Fruit fly (Drosophila melanogaster) whole organism, prepupa: ENCODE data around the gene jagn.
A peak's percentile ranks its signal among the peaks of the same experiment; 100 is the strongest.

Experiments used
- Blimp-1 ChIP-seq: fragments of 200-800 bp; sonication (Bioruptor generic); optimal IDR thresholded peaks from 3 replicates; lab custom pipeline; 2017; ENCODE audit warnings: missing biosample characterization, missing genetic modification characterization, mild to moderate bottlenecking, moderate library complexity, missing genetic modification reagents
- CG10669 ChIP-seq: fragments of 200-800 bp; sonication (Bioruptor generic); optimal IDR thresholded peaks from 3 replicates; lab custom pipeline; 2018; ENCODE audit warnings: missing biosample characterization, mild to moderate bottlenecking, missing genetic modification characterization, moderate library complexity
- CG11762 ChIP-seq: fragments of 200-800 bp; sonication (Bioruptor generic); optimal IDR thresholded peaks from 3 replicates; lab custom pipeline; 2016; ENCODE audit warnings: missing biosample characterization, missing genetic modification characterization; ENCODE audit not compliant: insufficient read depth
- CG11902 ChIP-seq: fragments of 200-800 bp; sonication (Bioruptor generic); optimal IDR thresholded peaks from 3 replicates; lab custom pipeline; 2016; ENCODE audit warnings: missing biosample characterization, missing genetic modification characterization
- CG15336 ChIP-seq: fragments of 200-800 bp; sonication (Bioruptor generic); IDR thresholded peaks from 2 replicates; pipeline ENCODE4 v1.3.6; 2022; ENCODE audit warnings: missing biosample characterization, missing genetic modification characterization
- CG1621 ChIP-seq: fragments of 200-800 bp; sonication (Bioruptor generic); optimal IDR thresholded peaks from 3 replicates; lab custom pipeline; 2018; ENCODE audit warnings: missing biosample characterization, mild to moderate bottlenecking, missing genetic modification characterization
- CG16779 ChIP-seq: fragments of 200-800 bp; sonication (Bioruptor generic); optimal IDR thresholded peaks from 3 replicates; lab custom pipeline; 2017; ENCODE audit warnings: missing biosample characterization, mild to moderate bottlenecking, missing genetic modification characterization
- CG3032 ChIP-seq: fragments of 200-800 bp; optimal IDR thresholded peaks from 2 replicates; lab custom pipeline; 2019; ENCODE audit warnings: missing biosample characterization, mild to moderate bottlenecking, missing genetic modification characterization, moderate library complexity
- CG31627 ChIP-seq: fragments of 200-800 bp; sonication (Bioruptor generic); optimal IDR thresholded peaks from 3 replicates; lab custom pipeline; 2016; ENCODE audit warnings: missing biosample characterization, missing genetic modification characterization
- CG32006 ChIP-seq: fragments of 200-800 bp; sonication (Bioruptor generic); optimal IDR thresholded peaks from 3 replicates; lab custom pipeline; 2017; ENCODE audit warnings: missing biosample characterization, mild to moderate bottlenecking, missing genetic modification characterization
- CG34406 ChIP-seq: fragments of 200-800 bp; sonication (Bioruptor generic); optimal IDR thresholded peaks from 3 replicates; lab custom pipeline; 2016; ENCODE audit warnings: missing biosample characterization, missing genetic modification characterization
- CG3919 ChIP-seq: fragments of 200-800 bp; sonication (Bioruptor generic); optimal IDR thresholded peaks from 3 replicates; lab custom pipeline; 2016; ENCODE audit warnings: missing biosample characterization, missing genetic modification characterization
- CG4318 ChIP-seq: fragments of 200-800 bp; sonication (Bioruptor generic); optimal IDR thresholded peaks from 3 replicates; lab custom pipeline; 2017; ENCODE audit warnings: missing biosample characterization, mild to moderate bottlenecking, missing genetic modification characterization
- CG6163 ChIP-seq: fragments of 200-800 bp; sonication (Bioruptor generic); IDR thresholded peaks from 3 replicates; pipeline ENCODE4 v1.3.6; 2022; ENCODE audit warnings: missing biosample characterization, missing genetic modification characterization
- CG6276 ChIP-seq: fragments of 200-800 bp; sonication (Bioruptor generic); optimal IDR thresholded peaks from 2 replicates; lab custom pipeline; 2017; ENCODE audit warnings: missing biosample characterization, mild to moderate bottlenecking, missing genetic modification characterization
- CG6792 ChIP-seq: fragments of 200-800 bp; sonication (Bioruptor generic); optimal IDR thresholded peaks from 3 replicates; lab custom pipeline; 2016; ENCODE audit warnings: missing biosample characterization, missing genetic modification characterization
- CG6854 ChIP-seq: fragments of 200-800 bp; sonication (Bioruptor generic); optimal IDR thresholded peaks from 2 replicates; lab custom pipeline; 2017; ENCODE audit warnings: missing biosample characterization, mild to moderate bottlenecking, missing genetic modification characterization
- CG7368 ChIP-seq: fragments of 200-800 bp; sonication (Bioruptor generic); optimal IDR thresholded peaks from 3 replicates; lab custom pipeline; 2016; ENCODE audit warnings: missing biosample characterization, missing genetic modification characterization
- CG8119 ChIP-seq: fragments of 200-800 bp; sonication (Bioruptor generic); IDR thresholded peaks from 3 replicates; pipeline ENCODE4 v1.3.6; 2022; ENCODE audit warnings: missing biosample characterization, missing genetic modification characterization
- CG8319 ChIP-seq: fragments of 200-800 bp; sonication (Bioruptor generic); optimal IDR thresholded peaks from 3 replicates; lab custom pipeline; 2016; ENCODE audit warnings: missing biosample characterization, missing genetic modification characterization
- CG8632 ChIP-seq: fragments of 200-800 bp; sonication (Bioruptor generic); optimal IDR thresholded peaks from 3 replicates; lab custom pipeline; 2016; ENCODE audit warnings: missing biosample characterization, missing genetic modification characterization
- CG9139 ChIP-seq: fragments of 200-800 bp; sonication (Bioruptor generic); optimal IDR thresholded peaks from 3 replicates; lab custom pipeline; 2017; ENCODE audit warnings: missing biosample characterization, mild to moderate bottlenecking, missing genetic modification characterization
- Eip75B ChIP-seq: fragments of 200-800 bp; sonication (Bioruptor generic); optimal IDR thresholded peaks from 3 replicates; lab custom pipeline; 2016; ENCODE audit warnings: missing biosample characterization, missing genetic modification characterization
- Eip78C ChIP-seq: fragments of 200-800 bp; sonication (Bioruptor generic); peaks from one replicate; lab custom pipeline; 2016; ENCODE audit warnings: missing biosample characterization, missing genetic modification characterization
- Eip93F ChIP-seq: fragments of 200-800 bp; sonication (Bioruptor generic); optimal IDR thresholded peaks from 2 replicates; lab custom pipeline; 2016; ENCODE audit warnings: missing biosample characterization, mild to moderate bottlenecking, missing genetic modification characterization
- Ets21C ChIP-seq: fragments of 200-800 bp; sonication (Bioruptor generic); optimal IDR thresholded peaks from 3 replicates; lab custom pipeline; 2016; ENCODE audit warnings: missing biosample characterization, missing genetic modification characterization
- Ets96B ChIP-seq: fragments of 200-800 bp; optimal IDR thresholded peaks from 2 replicates; lab custom pipeline; 2019; ENCODE audit warnings: missing biosample characterization, mild to moderate bottlenecking, missing genetic modification characterization, moderate library complexity
- Gug ChIP-seq: fragments of 200-800 bp; sonication (Bioruptor generic); IDR thresholded peaks from 2 replicates; pipeline ENCODE4 v1.3.6; 2022; ENCODE audit warnings: missing biosample characterization, missing genetic modification characterization
- Hr38 ChIP-seq: sonication (Bioruptor generic); optimal IDR thresholded peaks from 2 replicates; lab custom pipeline; 2016; ENCODE audit warnings: missing biosample characterization, missing genetic modification characterization
- Hr39 ChIP-seq: fragments of 200-800 bp; sonication (Bioruptor generic); optimal IDR thresholded peaks from 2 replicates; lab custom pipeline; 2016; ENCODE audit warnings: missing biosample characterization, missing genetic modification characterization
- Hr4 ChIP-seq: fragments of 200-800 bp; sonication (Bioruptor generic); optimal IDR thresholded peaks from 3 replicates; lab custom pipeline; 2016; ENCODE audit warnings: missing biosample characterization, missing genetic modification characterization
- Met ChIP-seq: fragments of 200-800 bp; sonication (Bioruptor generic); optimal IDR thresholded peaks from 3 replicates; lab custom pipeline; 2016; ENCODE audit warnings: missing biosample characterization, missing genetic modification characterization
- OdsH ChIP-seq: fragments of 200-800 bp; sonication (Bioruptor generic); optimal IDR thresholded peaks from 3 replicates; lab custom pipeline; 2016; ENCODE audit warnings: missing biosample characterization, missing genetic modification characterization
- Smox ChIP-seq: fragments of 200-800 bp; sonication (Bioruptor generic); optimal IDR thresholded peaks from 3 replicates; lab custom pipeline; 2016; ENCODE audit warnings: missing biosample characterization, missing genetic modification characterization
- Sox102F ChIP-seq: fragments of 200-800 bp; sonication (Bioruptor generic); optimal IDR thresholded peaks from 2 replicates; lab custom pipeline; 2016; ENCODE audit warnings: missing biosample characterization, mild to moderate bottlenecking, missing genetic modification characterization
- Sox14 ChIP-seq: fragments of 200-800 bp; sonication (Bioruptor generic); optimal IDR thresholded peaks from 3 replicates; lab custom pipeline; 2016; ENCODE audit warnings: missing biosample characterization, missing genetic modification characterization
- Sox15 ChIP-seq: fragments of 200-800 bp; sonication (Bioruptor generic); optimal IDR thresholded peaks from 3 replicates; lab custom pipeline; 2016; ENCODE audit warnings: missing biosample characterization, missing genetic modification characterization
- achi ChIP-seq: fragments of 200-800 bp; sonication (Bioruptor generic); optimal IDR thresholded peaks from 3 replicates; lab custom pipeline; 2016; ENCODE audit warnings: missing biosample characterization, missing genetic modification characterization
- acj6 ChIP-seq: fragments of 200-800 bp; sonication (Bioruptor generic); optimal IDR thresholded peaks from 3 replicates; lab custom pipeline; 2016; ENCODE audit warnings: missing biosample characterization, missing genetic modification characterization
- cyc ChIP-seq: fragments of 200-800 bp; sonication (Bioruptor generic); optimal IDR thresholded peaks from 3 replicates; lab custom pipeline; 2016; ENCODE audit warnings: missing biosample characterization, missing genetic modification characterization
- dac ChIP-seq: fragments of 200-800 bp; sonication (Bioruptor generic); optimal IDR thresholded peaks from 2 replicates; lab custom pipeline; 2017; ENCODE audit warnings: missing biosample characterization, mild to moderate bottlenecking, missing genetic modification characterization
- eg ChIP-seq: fragments of 200-800 bp; sonication (Bioruptor generic); IDR thresholded peaks from 3 replicates; pipeline ENCODE4 v1.3.6; 2022; ENCODE audit warnings: missing biosample characterization, missing genetic modification characterization
- fd59A ChIP-seq: fragments of 200-800 bp; sonication (Bioruptor generic); optimal IDR thresholded peaks from 2 replicates; lab custom pipeline; 2017; ENCODE audit warnings: missing biosample characterization, mild to moderate bottlenecking, missing genetic modification characterization, missing genetic modification reagents
- fd85E ChIP-seq: fragments of 200-800 bp; sonication (Bioruptor generic); optimal IDR thresholded peaks from 3 replicates; lab custom pipeline; 2016; ENCODE audit warnings: missing biosample characterization, missing genetic modification characterization
- fkh ChIP-seq: fragments of 200-800 bp; sonication (Bioruptor generic); optimal IDR thresholded peaks from 3 replicates; lab custom pipeline; 2017; ENCODE audit warnings: missing biosample characterization, mild to moderate bottlenecking, missing genetic modification characterization, moderate library complexity
- net ChIP-seq: fragments of 200-800 bp; sonication (Bioruptor generic); optimal IDR thresholded peaks from 3 replicates; lab custom pipeline; 2016; ENCODE audit warnings: missing biosample characterization, missing genetic modification characterization
- pdm3 ChIP-seq: fragments of 200-800 bp; sonication (Bioruptor generic); optimal IDR thresholded peaks from 3 replicates; lab custom pipeline; 2016; ENCODE audit warnings: missing biosample characterization, missing genetic modification characterization
- salr ChIP-seq, 2 experiments: fragments of 200-800 bp; sonication (Bioruptor generic); optimal IDR thresholded peaks; 3 replicates each; lab custom pipeline; 2016 to 2018; ENCODE audit warnings: missing biosample characterization in 2 of 2, missing genetic modification characterization in 2 of 2, mild to moderate bottlenecking in 1 of 2
- spab ChIP-seq: fragments of 200-800 bp; sonication (Bioruptor generic); optimal IDR thresholded peaks from 2 replicates; lab custom pipeline; 2017; ENCODE audit warnings: missing biosample characterization, mild to moderate bottlenecking, missing genetic modification characterization, missing genetic modification reagents
- ss ChIP-seq, 2 experiments: fragments of 200-800 bp; sonication (Bioruptor generic); optimal IDR thresholded peaks; 2 replicates in 1 of 2; 3 replicates in 1 of 2; lab custom pipeline; 2017 to 2018; ENCODE audit warnings: mild to moderate bottlenecking in 2 of 2, missing biosample characterization in 2 of 2, missing genetic modification characterization in 2 of 2, moderate library complexity in 1 of 2
- topi ChIP-seq: fragments of 200-800 bp; sonication (Bioruptor generic); optimal IDR thresholded peaks from 3 replicates; lab custom pipeline; 2016; ENCODE audit warnings: missing biosample characterization, missing genetic modification characterization

Gene jagn

dm6 chr3R:5778731-5779593, at the start of gene jagn:
TSS of gene jagn (plus strand) at chr3R:5779315.
- TF ChIP-seq CG15336 (GFP tag; lab: Robert Waterston, UW) (0 out of 2 replicates have a peak, but pooled peaks have one; percentile 18), CG6163 (peak; percentile 54; the same call in 2 of the 3 replicates), CG3919 (GFP tag; lab: Kevin White, UChicago) (peak; percentile 56), Eip75B (GFP tag; lab: Kevin White, UChicago) (peak; percentile 40), fkh (GFP tag; lab: Kevin White, UChicago) (no peak), CG1621 (tag; lab: Kevin White, UChicago) (no peak), CG8319 (GFP tag; lab: Kevin White, UChicago) (no peak), ss (GFP tag; optimal IDR thresholded peaks at IDR 0.05; lab: Kevin White, UChicago) (no peak), salr (GFP tag; optimal IDR thresholded peaks at IDR 0.05; lab: Kevin White, UChicago) (no peak), CG31627 (GFP tag; lab: Kevin White, UChicago) (peak; percentile 73), CG6792 (no peak), Sox102F (GFP tag; lab: Kevin White, UChicago) (peak; percentile 47), Sox15 (no peak), dac (no peak), Hr39 (peak; percentile 59), Ets21C (GFP tag; lab: Kevin White, UChicago) (peak; percentile 49), CG11902 (GFP tag; lab: Kevin White, UChicago) (no peak), Blimp-1 (peak; percentile 18), CG10669 (GFP tag; lab: Kevin White, UChicago) (no peak), Hr38 (GFP tag; lab: Kevin White, UChicago) (no peak), fd85E (GFP tag; lab: Kevin White, UChicago) (no peak), net (no peak), OdsH (GFP tag; lab: Kevin White, UChicago) (peak; percentile 43), eg (GFP tag; lab: Robert Waterston, UW) (0 out of 3 replicates have a peak, but pooled peaks have one; percentile 24), Eip78C (peak; percentile 81), CG6276 (GFP tag; lab: Kevin White, UChicago) (no peak), CG11762 (GFP tag; lab: Kevin White, UChicago) (no peak), CG7368 (GFP tag; lab: Kevin White, UChicago) (no peak), CG8632 (GFP tag; lab: Kevin White, UChicago) (no peak), CG6854 (GFP tag; lab: Kevin White, UChicago) (no peak), pdm3 (GFP tag; lab: Kevin White, UChicago) (peak; percentile 26), CG4318 (GFP tag; lab: Kevin White, UChicago) (no peak), Eip93F (GFP tag; lab: Kevin White, UChicago) (no peak), CG8119 (GFP tag; lab: Robert Waterston, UW) (no peak), Gug (GFP tag; lab: Robert Waterston, UW) (no peak), Smox (GFP tag; lab: Kevin White, UChicago) (peak; percentile 53), acj6 (GFP tag; lab: Kevin White, UChicago) (peak; percentile 15), achi (GFP tag; lab: Kevin White, UChicago) (peak; percentile 49), CG34406 (GFP tag; lab: Kevin White, UChicago) (peak; percentile 27), CG32006 (no peak), CG16779 (tag; lab: Kevin White, UChicago) (no peak), Met (GFP tag; lab: Kevin White, UChicago) (peak; percentile 63), spab (GFP tag; lab: Kevin White, UChicago) (no peak), cyc (GFP tag; lab: Kevin White, UChicago) (peak; percentile 54), fd59A (GFP tag; lab: Kevin White, UChicago) (no peak), topi (peak; percentile 45), Ets96B (tag; lab: Kevin White, UChicago) (no peak), CG9139 (no peak), Hr4 (GFP tag; lab: Kevin White, UChicago) (peak; percentile 30), CG3032 (tag; lab: Kevin White, UChicago) (peak; percentile 20), Sox14 (GFP tag; lab: Kevin White, UChicago) (peak; percentile 35)
